Fruit fly (Drosophila melanogaster) whole organism, embryonic: ENCODE data around the gene Cdc42.

Experiments
- BEAF-32 ChIP-seq: fragments of 200-800 bp; sonication (Bioruptor generic); optimal IDR thresholded peaks from 3 replicates; lab custom pipeline; 2017; ENCODE audit warnings: missing biosample characterization, missing genetic modification characterization, mild to moderate bottlenecking, moderate library complexity, missing genetic modification reagents
- Blimp-1 ChIP-seq: fragments of 200-800 bp; sonication (Bioruptor generic); optimal IDR thresholded peaks from 3 replicates; lab custom pipeline; 2018; ENCODE audit warnings: missing biosample characterization, missing genetic modification characterization, mild to moderate bottlenecking, moderate library complexity, missing genetic modification reagents
- CG12769 ChIP-seq: fragments of 200-800 bp; sonication (Bioruptor generic); optimal IDR thresholded peaks from 2 replicates; lab custom pipeline; 2019; ENCODE audit warnings: missing biosample characterization, mild to moderate bottlenecking, missing genetic modification characterization, moderate library complexity
- CG14710 ChIP-seq: fragments of 200-800 bp; sonication (Bioruptor generic); optimal IDR thresholded peaks from 3 replicates; lab custom pipeline; 2019; ENCODE audit warnings: missing biosample characterization, mild to moderate bottlenecking, missing genetic modification characterization, moderate library complexity
- CG1603 ChIP-seq: fragments of 200-800 bp; sonication (Bioruptor generic); optimal IDR thresholded peaks from 2 replicates; lab custom pipeline; 2019; ENCODE audit warnings: missing biosample characterization, mild to moderate bottlenecking, missing genetic modification characterization, moderate library complexity
- CG2889 ChIP-seq: fragments of 200-800 bp; sonication (Bioruptor generic); IDR thresholded peaks from 3 replicates; pipeline ENCODE4 v1.3.6; 2022; ENCODE audit warnings: missing biosample characterization, missing genetic modification characterization
- CG3995 ChIP-seq: fragments of 200-800 bp; sonication (Bioruptor generic); optimal IDR thresholded peaks from 3 replicates; lab custom pipeline; 2016; ENCODE audit warnings: missing biosample characterization, missing genetic modification characterization
- CG4360 ChIP-seq: fragments of 200-800 bp; sonication (Bioruptor generic); IDR thresholded peaks from 2 replicates; pipeline ENCODE4 v1.3.6; 2022; ENCODE audit warnings: missing biosample characterization, missing genetic modification characterization
- CG43689 ChIP-seq: fragments of 200-800 bp; sonication (Bioruptor generic); IDR thresholded peaks from 2 replicates; pipeline ENCODE4 v1.3.6; 2022; ENCODE audit warnings: missing biosample characterization, missing genetic modification characterization
- CG6813 ChIP-seq: fragments of 200-800 bp; sonication (Bioruptor generic); optimal IDR thresholded peaks from 2 replicates; lab custom pipeline; 2017; ENCODE audit warnings: missing biosample characterization, missing genetic modification characterization, mild to moderate bottlenecking, moderate library complexity, missing genetic modification reagents
- CG7556 ChIP-seq: fragments of 200-800 bp; sonication (Bioruptor generic); optimal IDR thresholded peaks from 2 replicates; lab custom pipeline; 2017; ENCODE audit warnings: missing biosample characterization, mild to moderate bottlenecking, missing genetic modification characterization
- CG8388 ChIP-seq: fragments of 200-800 bp; sonication (Bioruptor generic); optimal IDR thresholded peaks from 2 replicates; lab custom pipeline; 2019; ENCODE audit warnings: missing biosample characterization, mild to moderate bottlenecking, missing genetic modification characterization, moderate library complexity
- CoRest ChIP-seq: fragments of 200-800 bp; sonication (Bioruptor generic); optimal IDR thresholded peaks from 3 replicates; lab custom pipeline; 2018; ENCODE audit warnings: missing biosample characterization, mild to moderate bottlenecking, missing genetic modification characterization, moderate library complexity
- CrebB ChIP-seq: fragments of 200-800 bp; sonication (Bioruptor generic); optimal IDR thresholded peaks from 3 replicates; lab custom pipeline; 2018; ENCODE audit warnings: missing biosample characterization, mild to moderate bottlenecking, missing genetic modification characterization
- Deaf1 ChIP-seq: fragments of 200-800 bp; optimal IDR thresholded peaks from 3 replicates; lab custom pipeline; 2019; ENCODE audit warnings: missing biosample characterization, mild to moderate bottlenecking, missing genetic modification characterization, moderate library complexity
- ERR ChIP-seq: fragments of 200-800 bp; sonication (Bioruptor generic); optimal IDR thresholded peaks from 2 replicates; lab custom pipeline; 2016; ENCODE audit warnings: missing biosample characterization, missing genetic modification characterization
- Elba2 ChIP-seq: fragments of 200-800 bp; sonication (Bioruptor generic); optimal IDR thresholded peaks from 3 replicates; lab custom pipeline; 2016; ENCODE audit warnings: missing biosample characterization, missing genetic modification characterization
- Ets65A ChIP-seq: fragments of 200-800 bp; sonication (Bioruptor generic); peaks from one replicate; lab custom pipeline; 2016; ENCODE audit warnings: missing biosample characterization, missing genetic modification characterization
- Fer2 ChIP-seq: fragments of 200-800 bp; sonication (Bioruptor generic); optimal IDR thresholded peaks from 2 replicates; lab custom pipeline; 2018; ENCODE audit warnings: missing biosample characterization, mild to moderate bottlenecking, missing genetic modification characterization, moderate library complexity
- HLH54F ChIP-seq: fragments of 200-800 bp; sonication (Bioruptor generic); optimal IDR thresholded peaks from 3 replicates; lab custom pipeline; 2016; ENCODE audit warnings: missing biosample characterization, missing genetic modification characterization
- Hr78 ChIP-seq, 2 experiments: fragments of 200-800 bp in 1 of 2; fragments of >200 bp in 1 of 2; sonication (Bioruptor generic) in 1 of 2; optimal IDR thresholded peaks; 2 replicates each; lab custom pipeline; 2017 to 2019; ENCODE audit warnings: missing biosample characterization in 2 of 2, missing genetic modification characterization in 2 of 2, mild to moderate bottlenecking in 1 of 2, moderate library complexity in 1 of 2
- Med ChIP-seq: fragments of 200-800 bp; sonication (Bioruptor generic); peaks from one replicate; lab custom pipeline; 2016; ENCODE audit warnings: missing biosample characterization, missing genetic modification characterization, mild to moderate bottlenecking, inconsistent platforms, moderate library complexity
- Trl ChIP-seq, 3 experiments: fragments of >200 bp in 2 of 3; fragments of 200-800 bp in 1 of 3; sonication (Bioruptor generic) in 1 of 3; optimal IDR thresholded peaks; 2 replicates in 1 of 3; 3 replicates in 2 of 3; lab custom pipeline; 2016 to 2017; ENCODE audit warnings: missing biosample characterization in 1 of 3, missing genetic modification characterization in 1 of 3
- ato ChIP-seq: fragments of 200-800 bp; sonication (Bioruptor generic); IDR thresholded peaks from 2 replicates; pipeline ENCODE4 v1.3.6; 2022; ENCODE audit warnings: missing biosample characterization, missing genetic modification characterization; ENCODE audit not compliant: partially characterized antibody
- croc ChIP-seq: fragments of 200-800 bp; sonication (Bioruptor generic); conservative IDR thresholded peaks from 3 replicates; pipeline ENCODE4 v1.3.6; 2022; ENCODE audit warnings: missing biosample characterization, missing genetic modification characterization
- crol ChIP-seq: fragments of 200-800 bp; sonication (Bioruptor generic); IDR thresholded peaks from 2 replicates; pipeline ENCODE4 v1.3.6; 2022; ENCODE audit warnings: missing biosample characterization, missing genetic modification characterization
- cwo ChIP-seq: fragments of 200-800 bp; sonication (Bioruptor generic); optimal IDR thresholded peaks from 3 replicates; lab custom pipeline; 2017; ENCODE audit warnings: missing biosample characterization, missing genetic modification characterization, mild to moderate bottlenecking, moderate library complexity, missing genetic modification reagents
- disco-r ChIP-seq: fragments of 200-800 bp; sonication (Bioruptor generic); optimal IDR thresholded peaks from 2 replicates; lab custom pipeline; 2016; ENCODE audit warnings: missing biosample characterization, missing genetic modification characterization
- gfzf ChIP-seq: fragments of 200-800 bp; sonication (Bioruptor generic); optimal IDR thresholded peaks from 2 replicates; lab custom pipeline; 2016; ENCODE audit warnings: missing biosample characterization, mild to moderate bottlenecking, missing genetic modification characterization, moderate library complexity
- gsb ChIP-seq: fragments of 200-800 bp; sonication (Bioruptor generic); IDR thresholded peaks from 2 replicates; pipeline ENCODE4 v1.3.6; 2022; ENCODE audit warnings: missing biosample characterization, missing genetic modification characterization
- insv ChIP-seq, 2 experiments: fragments of 200-800 bp; sonication (Bioruptor generic); optimal IDR thresholded peaks; 3 replicates each; lab custom pipeline; 2016 to 2018; ENCODE audit warnings: missing biosample characterization in 2 of 2, missing genetic modification characterization in 2 of 2
- ken ChIP-seq: fragments of 200-800 bp; sonication (Bioruptor generic); IDR thresholded peaks from 3 replicates; pipeline ENCODE4 v1.3.6; 2022; ENCODE audit warnings: missing biosample characterization, missing genetic modification characterization
- lmd ChIP-seq: fragments of 200-800 bp; sonication (Bioruptor generic); IDR thresholded peaks from 2 replicates; pipeline ENCODE4 v1.3.6; 2022; ENCODE audit warnings: missing biosample characterization, missing genetic modification characterization
- lov ChIP-seq, 2 experiments: fragments of 200-800 bp in 1 of 2; fragments of >200 bp in 1 of 2; sonication (Bioruptor generic) in 1 of 2; IDR thresholded peaks in 1 of 2; optimal IDR thresholded peaks in 1 of 2; 2 replicates in 1 of 2; 3 replicates in 1 of 2; pipeline versions ENCODE4 v1.3.6 to Lab custom; 2017 to 2022; ENCODE audit warnings: missing biosample characterization in 1 of 2, missing genetic modification characterization in 1 of 2
- nau ChIP-seq: fragments of 200-800 bp; sonication (Bioruptor generic); optimal IDR thresholded peaks from 3 replicates; lab custom pipeline; 2017; ENCODE audit warnings: missing biosample characterization, mild to moderate bottlenecking, missing genetic modification characterization, missing genetic modification reagents
- otp ChIP-seq: fragments of 200-800 bp; sonication (Bioruptor generic); IDR thresholded peaks from 3 replicates; pipeline ENCODE4, ENCODE4 v1.3.6; 2022; ENCODE audit warnings: missing biosample characterization, missing genetic modification characterization
- pb ChIP-seq: fragments of 200-800 bp; sonication (Bioruptor generic); optimal IDR thresholded peaks from 3 replicates; lab custom pipeline; 2016; ENCODE audit warnings: missing biosample characterization, missing genetic modification characterization
- phol ChIP-seq: fragments of 200-800 bp; sonication (Bioruptor generic); optimal IDR thresholded peaks from 3 replicates; lab custom pipeline; 2018; ENCODE audit warnings: missing biosample characterization, mild to moderate bottlenecking, missing genetic modification characterization, moderate library complexity
- prd ChIP-seq, 3 experiments: fragments of >200 bp in 2 of 3; fragments of 200-800 bp in 1 of 3; sonication (Bioruptor generic) in 1 of 3; optimal IDR thresholded peaks in 2 of 3; IDR thresholded peaks in 1 of 3; 2 replicates in 2 of 3; 3 replicates in 1 of 3; pipeline versions ENCODE4 v1.3.6 to Lab custom; 2017 to 2022; ENCODE audit warnings: missing biosample characterization in 1 of 3, missing genetic modification characterization in 1 of 3
- sens ChIP-seq: fragments of 200-800 bp; sonication (Bioruptor generic); peaks from one replicate; lab custom pipeline; 2016; ENCODE audit warnings: missing biosample characterization, missing genetic modification characterization
- sob ChIP-seq: fragments of 200-800 bp; sonication (Bioruptor generic); IDR thresholded peaks from 2 replicates; pipeline ENCODE4 v1.3.6; 2022; ENCODE audit warnings: missing biosample characterization, missing genetic modification characterization
- sug ChIP-seq: fragments of 200-800 bp; optimal IDR thresholded peaks from 2 replicates; lab custom pipeline; 2019; ENCODE audit warnings: missing biosample characterization, mild to moderate bottlenecking, missing genetic modification characterization, moderate library complexity
- wor ChIP-seq: fragments of 200-800 bp; sonication (Bioruptor generic); IDR thresholded peaks from 2 replicates; pipeline ENCODE4 v1.3.6; 2022; ENCODE audit warnings: missing biosample characterization, missing genetic modification characterization
- z ChIP-seq: fragments of 200-800 bp; sonication (Bioruptor generic); IDR thresholded peaks from 3 replicates; pipeline ENCODE4 v1.3.6; 2022; ENCODE audit warnings: missing biosample characterization, missing genetic modification characterization

Gene Cdc42

DNA sequence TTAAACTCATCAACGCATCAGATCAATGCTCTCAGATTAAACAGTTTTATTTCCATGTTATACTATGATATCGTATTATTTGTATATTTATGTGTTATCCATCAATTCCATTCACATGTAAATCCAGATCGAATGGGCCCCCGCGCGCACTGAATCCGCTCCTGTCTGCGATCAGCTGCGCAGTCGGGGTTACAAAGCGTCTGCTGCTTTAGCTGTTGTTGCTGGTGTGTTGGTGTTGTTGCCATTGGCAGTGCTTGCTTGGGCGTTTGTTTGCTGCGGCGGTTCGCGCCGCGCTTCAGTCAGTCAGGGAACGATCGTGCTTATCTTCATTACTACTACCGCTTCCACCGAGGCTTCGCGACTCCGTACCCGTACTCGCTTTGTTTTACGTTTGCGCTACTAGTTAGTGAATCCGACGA lies 29.9 kb upstream of the Cdc42 start, which contains the start of gene Zw (continued):
- TF ChIP-seq BEAF-32 (GFP tag; lab: Kevin White, UChicago) (no peak), lmd (peak; percentile 47; the same call in 1 of the 2 replicates), CG2889 (0 out of 3 replicates have a peak, but pooled peaks have one; percentile 29), sob (GFP tag; lab: Robert Waterston, UW) (peak; percentile 67), ato (GFP tag; lab: Robert Waterston, UW) (no peak), CoRest (tag; lab: Kevin White, UChicago) (peak; percentile 43), CG4360 (GFP tag; lab: Robert Waterston, UW) (peak; percentile 80), CG43689 (no peak), croc (GFP tag; lab: Robert Waterston, UW) (peak; percentile 28; the same call in 1 of the 3 replicates), HLH54F (peak; percentile 53), CG12769 (tag; lab: Kevin White, UChicago) (peak; percentile 60)

dm6 chrX:19667444-19668104 lies 29.3 kb upstream of the Cdc42 start:
- peak; percentile 36 for TF ChIP-seq Deaf1
- TF ChIP-seq BEAF-32 (GFP tag; lab: Kevin White, UChicago) = peak; percentile 7
- peak; percentile 50 for TF ChIP-seq cwo (GFP tag; lab: Kevin White, UChicago)
- TF ChIP-seq Ets65A (GFP tag; lab: Kevin White, UChicago) = no peak
- peak; percentile 68 for TF ChIP-seq Blimp-1 (GFP tag; lab: Kevin White, UChicago)
- peak; percentile 77 for TF ChIP-seq crol (GFP tag; lab: Robert Waterston, UW)
- 0 out of 3 replicates have a peak, but pooled peaks have one; percentile 50 for TF ChIP-seq z (GFP tag; lab: Robert Waterston, UW)
- peak; percentile 81 for TF ChIP-seq CG1603
- TF ChIP-seq sens (GFP tag; lab: Kevin White, UChicago) = peak; percentile 37
- no peak for TF ChIP-seq gfzf (GFP tag; lab: Kevin White, UChicago)
- TF ChIP-seq Hr78 (GFP tag; optimal IDR thresholded peaks at IDR 0.05; lab: Kevin White, UChicago) = peak in 1 of 2 experiments; percentile 67
- peak; percentile 80 for TF ChIP-seq CG8388 (GFP tag; lab: Kevin White, UChicago)
- TF ChIP-seq nau (GFP tag; lab: Kevin White, UChicago) = no peak
- peak; percentile 46 to 50 for TF ChIP-seq Trl (optimal IDR thresholded peaks at IDR 0.05; lab: Kevin White, UChicago)
- no peak for TF ChIP-seq Trl (GFP tag; optimal IDR thresholded peaks at IDR 0.05; lab: Kevin White, UChicago)
- peak; percentile 68 for TF ChIP-seq CG3995 (GFP tag; lab: Kevin White, UChicago)
- peak; percentile 83 for TF ChIP-seq ERR (GFP tag; lab: Kevin White, UChicago)
- TF ChIP-seq Elba2 (GFP tag; lab: Kevin White, UChicago) = peak; percentile 92
- no peak for TF ChIP-seq prd (optimal IDR thresholded peaks at IDR 0.05; lab: Kevin White, UChicago)
- no peak for TF ChIP-seq prd (GFP tag; IDR thresholded peaks at IDR 0.05; lab: Robert Waterston, UW)
- peak; percentile 32 for TF ChIP-seq sug (tag; lab: Kevin White, UChicago)
- TF ChIP-seq insv (GFP tag; optimal IDR thresholded peaks at IDR 0.05; lab: Kevin White, UChicago) = peak in 1 of 2 experiments; percentile 84
- peak; percentile 67 for TF ChIP-seq Med (GFP tag; lab: Kevin White, UChicago)
- no peak for TF ChIP-seq pb (GFP tag; lab: Kevin White, UChicago)

DNA sequence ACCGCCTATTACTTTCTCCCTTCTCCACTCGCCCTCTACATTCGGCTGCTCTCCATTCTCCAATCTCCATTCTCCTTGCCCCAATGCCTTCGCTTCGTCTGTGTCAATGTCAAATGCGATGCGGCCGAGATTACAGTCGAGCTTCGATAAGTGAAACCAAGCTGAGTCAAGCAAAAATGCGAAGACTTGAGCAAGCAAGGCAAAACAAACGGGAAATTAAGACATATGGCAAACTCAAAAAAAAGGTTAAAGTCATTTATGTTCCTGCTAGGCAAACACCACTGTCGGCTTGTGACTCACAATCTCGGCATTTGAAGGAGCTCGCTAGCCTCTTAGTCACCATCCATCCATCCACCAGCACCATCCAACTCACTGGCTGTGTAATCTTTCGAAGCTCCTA lies 28.5 kb upstream of the Cdc42 start:
- TF ChIP-seq CG14710 (tag; lab: Kevin White, UChicago) (peak; percentile 92), phol (tag; lab: Kevin White, UChicago) (peak; percentile 91), CG6813 (GFP tag; lab: Kevin White, UChicago) (peak; percentile 92), lov (optimal IDR thresholded peaks at IDR 0.05; lab: Kevin White, UChicago) (no peak), lov (GFP tag; IDR thresholded peaks at IDR 0.05; lab: Robert Waterston, UW) (peak; percentile 95), Fer2 (peak; percentile 85), disco-r (GFP tag; lab: Kevin White, UChicago) (peak; percentile 96), CrebB (tag; lab: Kevin White, UChicago) (peak; percentile 94), CG2889 (peak; percentile 96), nau (GFP tag; lab: Kevin White, UChicago) (no peak), CG7556 (GFP tag; lab: Kevin White, UChicago) (peak; percentile 95), z (GFP tag; lab: Robert Waterston, UW) (0 out of 3 replicates have a peak, but pooled peaks have one; percentile 38), pb (GFP tag; lab: Kevin White, UChicago) (peak; percentile 96), wor (GFP tag; lab: Robert Waterston, UW) (peak; percentile 89), ken (peak; percentile 97), gsb (peak; percentile 84), otp (GFP tag; lab: Robert Waterston, UW) (peak; percentile 96)
